Worm (Caenorhabditis elegans): ENCODE data around the gene M01F1.4.

DNA sequence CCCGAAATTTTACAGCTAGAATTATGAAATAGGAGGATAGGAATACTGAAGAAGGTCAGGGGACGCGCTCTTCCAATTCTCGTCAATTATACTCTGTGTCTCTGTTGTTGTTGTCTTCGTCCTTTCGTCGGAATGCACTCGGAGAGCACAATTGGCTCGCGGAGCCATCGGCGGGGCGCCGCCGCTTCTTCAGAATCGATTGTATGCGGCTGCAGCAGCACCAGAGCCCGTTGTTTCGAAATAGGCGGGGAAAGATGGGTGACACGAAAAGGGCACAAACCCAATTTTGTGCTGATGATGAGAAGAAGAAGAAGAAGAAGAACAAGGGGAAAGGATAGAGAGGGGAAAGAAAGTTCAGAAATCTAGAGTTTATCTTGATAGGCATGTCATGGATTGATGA lies 32.3 kb upstream of the M01F1.4 start:
- TF ChIP-seq lin-39 (tag; optimal IDR thresholded peaks at IDR 0.05) (no peak), nhr-237 (tag; optimal IDR thresholded peaks at IDR 0.05) (no peak), mdl-1 (tag; optimal IDR thresholded peaks at IDR 0.05) (no peak), egl-27 (tag; optimal IDR thresholded peaks at IDR 0.05) (no peak), ceh-32 (tag; optimal IDR thresholded peaks at IDR 0.05; ENCODE audit: poor library complexity) (no peak), nhr-111 (GFP tag; optimal IDR thresholded peaks at IDR 0.05) (no peak), mep-1 (tag; optimal IDR thresholded peaks at IDR 0.05) (peak; percentile 16), dpl-1 (GFP tag; optimal IDR thresholded peaks at IDR 0.05) (no peak), zip-2 (tag; optimal IDR thresholded peaks at IDR 0.05) (no peak), nhr-25 (tag; optimal IDR thresholded peaks at IDR 0.05; ENCODE audit: borderline replicate concordance, insufficient read depth) (no peak), nhr-28 (tag; optimal IDR thresholded peaks at IDR 0.05) (no peak), lin-13 (GFP tag; optimal IDR thresholded peaks at IDR 0.05) (no peak), fkh-10 (GFP tag; optimal IDR thresholded peaks at IDR 0.05) (peak; percentile 51), snpc-4 (tag; optimal IDR thresholded peaks at IDR 0.05) (no peak)
